Fruit fly (Drosophila melanogaster): ENCODE data around the gene Cp19.

Gene Cp19

dm6 chr3L:8748839-8749238 is 19.2 kb downstream of the Cp19 start (continued):
- no peak for TF ChIP-seq wdn (GFP tag; IDR thresholded peaks at IDR 0.05)
- TF ChIP-seq Pdp1 (GFP tag; optimal IDR thresholded peaks at IDR 0.05): no peak
- TF ChIP-seq D19A (tag; optimal IDR thresholded peaks at IDR 0.05): no peak
- TF ChIP-seq CG11093 (GFP tag; IDR thresholded peaks at IDR 0.05): no peak
- peak; percentile 25 for TF ChIP-seq CG33213 (GFP tag; optimal IDR thresholded peaks at IDR 0.05)
- no peak for TF ChIP-seq Hmx (GFP tag; optimal IDR thresholded peaks at IDR 0.05)
- TF ChIP-seq Dad (GFP tag; optimal IDR thresholded peaks at IDR 0.05): no peak
- peak; percentile 50 for TF ChIP-seq CG4730 (GFP tag; IDR thresholded peaks at IDR 0.05)
- no peak for TF ChIP-seq maf-S (GFP tag; optimal IDR thresholded peaks at IDR 0.05)
- TF ChIP-seq CG12236 (GFP tag; optimal IDR thresholded peaks at IDR 0.05): no peak
- no peak for TF ChIP-seq BEAF-32 (GFP tag; optimal IDR thresholded peaks at IDR 0.05)
- no peak for TF ChIP-seq bowl (GFP tag; IDR thresholded peaks at IDR 0.05)
- TF ChIP-seq gsb (GFP tag; IDR thresholded peaks at IDR 0.05): no peak
- peak; percentile 96 for TF ChIP-seq CG2199 (GFP tag; IDR thresholded peaks at IDR 0.05)
- no peak for TF ChIP-seq Dref (GFP tag; IDR thresholded peaks at IDR 0.05)
- no peak for TF ChIP-seq CG6854 (GFP tag; optimal IDR thresholded peaks at IDR 0.05)
- TF ChIP-seq seq (GFP tag; IDR thresholded peaks at IDR 0.05): no peak
- no peak for TF ChIP-seq eve (GFP tag; optimal IDR thresholded peaks at IDR 0.05)
- no peak for TF ChIP-seq CG12104 (GFP tag; optimal IDR thresholded peaks at IDR 0.05)
- no peak for TF ChIP-seq Mes4 (GFP tag; optimal IDR thresholded peaks at IDR 0.05)
- TF ChIP-seq phol (tag; optimal IDR thresholded peaks at IDR 0.05): peak; percentile 51
- TF ChIP-seq E2f2 (GFP tag; IDR thresholded peaks at IDR 0.05): no peak
- TF ChIP-seq sisA (GFP tag; IDR thresholded peaks at IDR 0.05): peak; percentile 57
- TF ChIP-seq lmd (GFP tag; IDR thresholded peaks at IDR 0.05): peak; percentile 61; the same call in 1 of the 2 replicates
- no peak for TF ChIP-seq CG31388 (GFP tag; optimal IDR thresholded peaks at IDR 0.05)
- TF ChIP-seq CG10366 (GFP tag; IDR thresholded peaks at IDR 0.05): peak; percentile 54
- no peak for TF ChIP-seq dan (GFP tag; IDR thresholded peaks at IDR 0.05)
- TF ChIP-seq CG10209 (GFP tag; optimal IDR thresholded peaks at IDR 0.05): no peak
- no peak for TF ChIP-seq bigmax (GFP tag; optimal IDR thresholded peaks at IDR 0.05)
- peak; percentile 47; the same call in 1 of the 3 replicates for TF ChIP-seq Optix (GFP tag; IDR thresholded peaks at IDR 0.05)
- TF ChIP-seq CG7372 (GFP tag; IDR thresholded peaks at IDR 0.05): peak; percentile 49; the same call in 1 of the 2 replicates
- no peak for TF ChIP-seq CG12391 (tag; optimal IDR thresholded peaks at IDR 0.05)
- no peak for TF ChIP-seq CHES-1-like (GFP tag; optimal IDR thresholded peaks at IDR 0.05)
- no peak for TF ChIP-seq vnd (GFP tag; IDR thresholded peaks at IDR 0.05; ENCODE audit: partially characterized antibody)
- no peak for TF ChIP-seq Scr (GFP tag; IDR thresholded peaks at IDR 0.05; ENCODE audit: partially characterized antibody)
- no peak for TF ChIP-seq CG7556 (GFP tag; optimal IDR thresholded peaks at IDR 0.05)
- no peak for TF ChIP-seq Usf (GFP tag; optimal IDR thresholded peaks at IDR 0.05)
- peak in 1 of 2 experiments; percentile 40 for TF ChIP-seq chif (GFP tag; optimal IDR thresholded peaks at IDR 0.05)
- no peak for TF ChIP-seq CG10431 (GFP tag; optimal IDR thresholded peaks at IDR 0.05)
- TF ChIP-seq lab (GFP tag; optimal IDR thresholded peaks at IDR 0.05): no peak
- peak; percentile 19 for TF ChIP-seq CG12155 (GFP tag; optimal IDR thresholded peaks at IDR 0.05)
- no peak for TF ChIP-seq Oaz (GFP tag; IDR thresholded peaks at IDR 0.05)
- TF ChIP-seq dati (GFP tag; IDR thresholded peaks at IDR 0.05): no peak
- TF ChIP-seq Taf1 (GFP tag; IDR thresholded peaks at IDR 0.05): no peak
- TF ChIP-seq kay (GFP tag; optimal IDR thresholded peaks at IDR 0.05): no peak
- TF ChIP-seq unpg (GFP tag; optimal IDR thresholded peaks at IDR 0.05): no peak
- TF ChIP-seq Dip2 (GFP tag; IDR thresholded peaks at IDR 0.05): peak; percentile 100
- TF ChIP-seq CG8944 (GFP tag; optimal IDR thresholded peaks at IDR 0.05): no peak
- TF ChIP-seq CG10267 (tag; optimal IDR thresholded peaks at IDR 0.05): no peak
- no peak for TF ChIP-seq dmrt99B (tag; optimal IDR thresholded peaks at IDR 0.05)
- no peak for TF ChIP-seq br (optimal IDR thresholded peaks at IDR 0.05)
- TF ChIP-seq cad (GFP tag; optimal IDR thresholded peaks at IDR 0.05): no peak
- TF ChIP-seq CG30403 (GFP tag; optimal IDR thresholded peaks at IDR 0.05): peak; percentile 26
